Worm (Caenorhabditis elegans): ENCODE data around the gene wrn-1.

The wrn-1 gene

DNA sequence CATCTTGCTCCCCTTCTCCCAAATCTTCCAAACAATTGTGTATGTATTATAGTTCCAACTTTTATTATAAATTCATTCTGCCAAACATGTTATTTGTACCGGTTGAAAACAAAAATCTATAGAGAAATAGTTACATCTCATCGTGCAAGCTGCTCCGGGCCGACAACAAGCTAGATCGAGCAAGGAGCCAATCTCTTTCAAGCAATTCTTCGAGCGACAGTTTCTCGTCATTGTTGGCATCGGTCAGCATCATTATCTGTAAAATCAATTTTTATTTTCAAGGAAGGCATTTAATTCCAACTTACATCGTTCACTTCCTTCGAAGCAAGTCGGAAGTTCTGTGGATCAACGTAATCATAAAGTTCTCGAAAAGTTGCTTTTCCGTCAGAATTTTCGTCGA lies 36.2 kb downstream of the wrn-1 start:
- TF ChIP-seq zip-4 (GFP tag; optimal IDR thresholded peaks at IDR 0.05), result no peak
- peak; percentile 18 for TF ChIP-seq ama-1 (optimal IDR thresholded peaks at IDR 0.05)
- no peak for TF ChIP-seq nhr-84 (tag; optimal IDR thresholded peaks at IDR 0.05)
- no peak for TF ChIP-seq efl-1 (optimal IDR thresholded peaks at IDR 0.05)
- TF ChIP-seq efl-1 (GFP tag; optimal IDR thresholded peaks at IDR 0.05 in 1 of 2), result peak in 1 of 2 experiments; percentile 69
- no peak for TF ChIP-seq F16B12.6 (tag; optimal IDR thresholded peaks at IDR 0.05)
- no peak for TF ChIP-seq efl-3 (GFP tag; optimal IDR thresholded peaks at IDR 0.05)
- TF ChIP-seq swsn-7 (tag; optimal IDR thresholded peaks at IDR 0.05), result no peak

- no peak for TF ChIP-seq isw-1 (GFP tag; IDR thresholded peaks at IDR 0.05)
- TF ChIP-seq hlh-4 (tag; optimal IDR thresholded peaks at IDR 0.05), result no peak
- TF ChIP-seq mef-2 (tag; optimal IDR thresholded peaks at IDR 0.05), result no peak
- TF ChIP-seq unc-130 (tag; optimal IDR thresholded peaks at IDR 0.05), result no peak
- TF ChIP-seq zag-1 (tag; optimal IDR thresholded peaks at IDR 0.05), result no peak
- TF ChIP-seq egl-27 (tag; optimal IDR thresholded peaks at IDR 0.05), result no peak
- TF ChIP-seq F16B12.6 (tag; optimal IDR thresholded peaks at IDR 0.05), result no peak
- no peak for TF ChIP-seq mab-9 (GFP tag; IDR thresholded peaks at IDR 0.05)
- no peak for TF ChIP-seq nhr-76 (tag; optimal IDR thresholded peaks at IDR 0.05)
- no peak for TF ChIP-seq nhr-11 (tag; optimal IDR thresholded peaks at IDR 0.05)
- TF ChIP-seq sptf-1 (tag; optimal IDR thresholded peaks at IDR 0.05), result no peak
- no peak for TF ChIP-seq efl-3 (GFP tag; optimal IDR thresholded peaks at IDR 0.05)
- no peak for TF ChIP-seq dsc-1 (tag; optimal IDR thresholded peaks at IDR 0.05)
- TF ChIP-seq sox-4 (tag; optimal IDR thresholded peaks at IDR 0.05), result no peak
- no peak for TF ChIP-seq lir-3 (tag; optimal IDR thresholded peaks at IDR 0.05; ENCODE audit: poor library complexity)
- no peak for TF ChIP-seq C16A3.4 (tag; optimal IDR thresholded peaks at IDR 0.05)
- no peak for TF ChIP-seq ztf-4 (tag; optimal IDR thresholded peaks at IDR 0.05)
- no peak for TF ChIP-seq elt-3 (tag; optimal IDR thresholded peaks at IDR 0.05)
Measured at ce11 chrII:6592251-6592650, 37.5 kb downstream of the wrn-1 start, which contains the start of gene C56C10.9. Gene C56C10.9 (minus strand): TSS chrII:6592351.

DNA sequence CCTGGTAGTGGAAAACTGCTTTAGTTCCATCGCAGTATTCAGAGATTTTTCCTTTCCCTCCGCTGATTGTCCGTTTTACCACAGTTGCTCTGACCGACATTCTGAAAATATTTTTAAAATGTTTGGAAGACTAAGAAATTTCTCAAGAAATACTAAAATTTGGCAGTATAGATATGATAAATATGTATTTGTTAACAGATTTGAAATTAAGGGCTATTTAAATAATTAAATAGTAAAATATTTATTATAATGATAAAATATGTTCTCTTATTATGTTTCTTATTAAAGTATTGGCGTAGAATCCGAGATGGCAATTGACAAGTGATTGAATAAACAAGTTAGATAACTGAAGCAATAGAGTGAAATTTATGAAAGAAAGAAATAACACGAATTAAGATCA lies 39.4 kb downstream of the wrn-1 start, which contains the start of gene aipr-1:
Gene aipr-1, minus strand, starts transcription at position 101 of the 400 bp plus-strand sequence.
- TF ChIP-seq efl-1 (optimal IDR thresholded peaks at IDR 0.05) (no peak), efl-1 (GFP tag; optimal IDR thresholded peaks at IDR 0.05 in 1 of 2) (no peak), ceh-90 (tag; optimal IDR thresholded peaks at IDR 0.05) (no peak), nhr-76 (tag; optimal IDR thresholded peaks at IDR 0.05) (no peak), vab-15 (tag; optimal IDR thresholded peaks at IDR 0.05) (no peak), irx-1 (tag; optimal IDR thresholded peaks at IDR 0.05) (no peak), efl-3 (GFP tag; optimal IDR thresholded peaks at IDR 0.05) (no peak), mep-1 (tag; optimal IDR thresholded peaks at IDR 0.05) (no peak), isw-1 (GFP tag; IDR thresholded peaks at IDR 0.05) (no peak), dpl-1 (GFP tag; optimal IDR thresholded peaks at IDR 0.05) (no peak), nhr-85 (tag) (no peak), sox-4 (tag; optimal IDR thresholded peaks at IDR 0.05) (no peak), egl-13 (tag; optimal IDR thresholded peaks at IDR 0.05) (no peak), ceh-63 (GFP tag; optimal IDR thresholded peaks at IDR 0.05) (no peak), pqm-1 (tag; optimal IDR thresholded peaks at IDR 0.05) (no peak), nhr-11 (tag; optimal IDR thresholded peaks at IDR 0.05) (no peak), unc-62 (GFP tag; optimal IDR thresholded peaks at IDR 0.05) (no peak)

- TF ChIP-seq rnt-1 (tag; optimal IDR thresholded peaks at IDR 0.05), result no peak
- no peak for TF ChIP-seq isw-1 (GFP tag; IDR thresholded peaks at IDR 0.05)
- TF ChIP-seq nhr-47 (tag; optimal IDR thresholded peaks at IDR 0.05), result no peak
- no peak for TF ChIP-seq swsn-7 (tag; optimal IDR thresholded peaks at IDR 0.05)
- TF ChIP-seq pqm-1 (tag; optimal IDR thresholded peaks at IDR 0.05), result no peak
- TF ChIP-seq sptf-1 (tag; optimal IDR thresholded peaks at IDR 0.05), result no peak
- TF ChIP-seq nhr-76 (tag; optimal IDR thresholded peaks at IDR 0.05), result no peak
- no peak for TF ChIP-seq C04F5.9 (tag; optimal IDR thresholded peaks at IDR 0.05)
- TF ChIP-seq grh-1 (GFP tag; IDR thresholded peaks at IDR 0.05), result no peak
- TF ChIP-seq xbp-1 (tag; optimal IDR thresholded peaks at IDR 0.05), result no peak
- no peak for TF ChIP-seq fkh-4 (tag; optimal IDR thresholded peaks at IDR 0.05; ENCODE audit: borderline replicate concordance)
- TF ChIP-seq lin-14 (GFP tag; optimal IDR thresholded peaks at IDR 0.05), result no peak
- no peak for TF ChIP-seq nhr-237 (tag; optimal IDR thresholded peaks at IDR 0.05)
- TF ChIP-seq tbx-2 (tag; optimal IDR thresholded peaks at IDR 0.05), result no peak
- no peak for TF ChIP-seq nhr-77 (tag; optimal IDR thresholded peaks at IDR 0.05)
- TF ChIP-seq efl-3 (GFP tag; optimal IDR thresholded peaks at IDR 0.05), result no peak
- TF ChIP-seq nhr-85 (tag), result no peak
Measured at ce11 chrII:6597507-6597906, 42.7 kb downstream of the wrn-1 start.

Measured in whole organism, L1 larva.